Worm (Caenorhabditis elegans) whole organism, young adult: ENCODE measurements around the gene lias-1.

Experiments used
- B0019.2 ChIP-seq: fragments of 200-800 bp; sonication (Bioruptor generic); conservative IDR thresholded peaks from 2 replicates; pipeline ENCODE4 v1.3.6; 2022; ENCODE audit warnings: missing genetic modification reagents, missing genetic modification characterization, missing compliant biosample characterization
- C17E4.6 ChIP-seq: fragments of 200-800 bp; sonication (Bioruptor generic); IDR thresholded peaks from 2 replicates; pipeline ENCODE4 v1.3.6; 2022; ENCODE audit warnings: missing genetic modification reagents, missing genetic modification characterization, missing compliant biosample characterization
- D2030.7 ChIP-seq: fragments of 200-800 bp; sonication (Bioruptor generic); IDR thresholded peaks from 2 replicates; pipeline ENCODE4 v1.3.6; 2022; ENCODE audit warnings: missing genetic modification reagents, missing genetic modification characterization, missing compliant biosample characterization
- F33H1.4 ChIP-seq: fragments of 200-800 bp; sonication (Bioruptor generic); IDR thresholded peaks from 2 replicates; pipeline ENCODE4 v1.3.6; 2022; ENCODE audit warnings: missing genetic modification reagents, missing genetic modification characterization, missing compliant biosample characterization
- F37B4.10 ChIP-seq: fragments of 200-800 bp; sonication (Bioruptor generic); IDR thresholded peaks from 2 replicates; pipeline ENCODE4 v1.3.6; 2022; ENCODE audit warnings: missing genetic modification characterization, missing compliant biosample characterization
- F49E8.2 ChIP-seq: sonication (generic microtip); optimal IDR thresholded peaks from 3 replicates; lab custom pipeline; 2017; ENCODE audit warnings: missing genetic modification characterization, mild to moderate bottlenecking, missing compliant biosample characterization, antibody characterized with exemption, moderate library complexity; ENCODE audit not compliant: insufficient read depth
- F52B5.7 ChIP-seq: sonication (generic microtip); optimal IDR thresholded peaks from 2 replicates; lab custom pipeline; 2016; ENCODE audit warnings: mild to moderate bottlenecking, missing genetic modification characterization, missing compliant biosample characterization
- F57A8.1 ChIP-seq: fragments of 200-800 bp; sonication (Bioruptor generic); optimal IDR thresholded peaks from 2 replicates; lab custom pipeline; 2018; ENCODE audit warnings: mild to moderate bottlenecking, missing genetic modification characterization, moderate library complexity, missing compliant biosample characterization
- Y56A3A.18 ChIP-seq: fragments of 200-800 bp; sonication (Bioruptor generic); IDR thresholded peaks from 2 replicates; pipeline ENCODE4 v1.3.6; 2022; ENCODE audit warnings: missing genetic modification reagents, missing genetic modification characterization, missing compliant biosample characterization
- Y79H2A.3 ChIP-seq: fragments of 200-800 bp; sonication (Bioruptor generic); conservative IDR thresholded peaks from 2 replicates; pipeline ENCODE4 v1.3.6; 2022; ENCODE audit warnings: missing genetic modification reagents, missing genetic modification characterization, missing compliant biosample characterization
- Y95B8A.8 ChIP-seq: fragments of 200-800 bp; sonication (Bioruptor generic); IDR thresholded peaks from 2 replicates; pipeline ENCODE4 v1.3.6; 2022; ENCODE audit warnings: missing genetic modification reagents, missing genetic modification characterization, missing compliant biosample characterization
- akir-1 ChIP-seq: fragments of 200-800 bp; sonication (Bioruptor generic); optimal IDR thresholded peaks from 2 replicates; lab custom pipeline; 2018; ENCODE audit warnings: mild to moderate bottlenecking, missing genetic modification characterization, moderate library complexity, missing compliant biosample characterization
- aptf-2 ChIP-seq: fragments of 200-800 bp; sonication (Bioruptor generic); conservative IDR thresholded peaks from 2 replicates; pipeline ENCODE4 v1.3.6; 2022; ENCODE audit warnings: missing genetic modification reagents, missing genetic modification characterization, missing compliant biosample characterization
- attf-5 ChIP-seq: fragments of 200-800 bp; sonication (Bioruptor generic); optimal IDR thresholded peaks from 2 replicates; lab custom pipeline; 2018; ENCODE audit warnings: mild to moderate bottlenecking, missing genetic modification characterization, missing compliant biosample characterization
- bed-1 ChIP-seq: fragments of 200-800 bp; sonication (Bioruptor generic); IDR thresholded peaks from 2 replicates; pipeline ENCODE4 v1.3.6; 2022; ENCODE audit warnings: missing genetic modification reagents, missing genetic modification characterization, missing compliant biosample characterization
- ccch-3 ChIP-seq: fragments of 200-800 bp; sonication (Bioruptor generic); optimal IDR thresholded peaks from 2 replicates; lab custom pipeline; 2018; ENCODE audit warnings: mild to moderate bottlenecking, missing genetic modification characterization, missing compliant biosample characterization
- cebp-1 ChIP-seq, 2 experiments: fragments of 200-800 bp in 1 of 2; sonication (Bioruptor generic) in 1 of 2; sonication (generic microtip) in 1 of 2; IDR thresholded peaks in 1 of 2; optimal IDR thresholded peaks in 1 of 2; 2 replicates each; pipeline versions ENCODE4 v1.3.6 to Lab custom; 2017 to 2022; ENCODE audit warnings: missing compliant biosample characterization in 2 of 2, missing genetic modification characterization in 2 of 2, mild to moderate bottlenecking in 1 of 2, missing genetic modification reagents in 1 of 2, moderate library complexity in 1 of 2
- ceh-91 ChIP-seq: fragments of 200-800 bp; sonication (Bioruptor generic); IDR thresholded peaks from 2 replicates; pipeline ENCODE4 v1.3.6; 2022; ENCODE audit warnings: missing genetic modification reagents, missing genetic modification characterization, missing compliant biosample characterization
- dox-1 ChIP-seq: fragments of 200-800 bp; sonication (Bioruptor generic); IDR thresholded peaks from 2 replicates; pipeline ENCODE4 v1.3.6; 2022; ENCODE audit warnings: missing genetic modification reagents, missing genetic modification characterization, missing compliant biosample characterization
- dpff-1 ChIP-seq: sonication (generic microtip); optimal IDR thresholded peaks from 2 replicates; lab custom pipeline; 2017; ENCODE audit warnings: mild to moderate bottlenecking, missing genetic modification characterization, missing compliant biosample characterization
- dpl-1 ChIP-seq: fragments of 150-350 bp; optimal IDR thresholded peaks from 2 replicates; lab custom pipeline; 2014; ENCODE audit warnings: missing biosample characterization, missing genetic modification reagents, missing genetic modification characterization
- ekl-4 ChIP-seq: fragments of 200-800 bp; sonication (Bioruptor generic); IDR thresholded peaks from 2 replicates; pipeline ENCODE4 v1.3.6; 2022; ENCODE audit warnings: missing genetic modification reagents, missing genetic modification characterization, missing compliant biosample characterization
- fkh-3 ChIP-seq: sonication (generic microtip); optimal IDR thresholded peaks from 2 replicates; lab custom pipeline; 2016; ENCODE audit warnings: mild to moderate bottlenecking, missing genetic modification characterization, missing compliant biosample characterization
- hlh-12 ChIP-seq: sonication (generic microtip); optimal IDR thresholded peaks from 2 replicates; lab custom pipeline; 2016; ENCODE audit warnings: missing genetic modification characterization, missing compliant biosample characterization
- hrde-1 ChIP-seq: sonication (generic microtip); optimal IDR thresholded peaks from 2 replicates; lab custom pipeline; 2016; ENCODE audit warnings: missing genetic modification characterization, mild to moderate bottlenecking, missing compliant biosample characterization, moderate library complexity, missing genotype, missing genetic modification reagents, borderline replicate concordance
- lin-26 ChIP-seq: fragments of 200-800 bp; sonication (Bioruptor generic); IDR thresholded peaks from 2 replicates; pipeline ENCODE4 v1.3.6; 2022; ENCODE audit warnings: missing genetic modification reagents, missing genetic modification characterization, missing compliant biosample characterization
- lin-40 ChIP-seq: sonication (generic microtip); optimal IDR thresholded peaks from 2 replicates; lab custom pipeline; 2016; ENCODE audit warnings: missing genetic modification characterization, mild to moderate bottlenecking, missing compliant biosample characterization, missing genotype, missing genetic modification reagents
- lir-1 ChIP-seq: fragments of 200-800 bp; sonication (Bioruptor generic); conservative IDR thresholded peaks from 2 replicates; pipeline ENCODE4 v1.3.6; 2022; ENCODE audit warnings: missing genetic modification reagents, missing genetic modification characterization, missing compliant biosample characterization
- lsl-1 ChIP-seq: fragments of 200-800 bp; sonication (Bioruptor generic); optimal IDR thresholded peaks from 2 replicates; lab custom pipeline; 2018; ENCODE audit warnings: mild to moderate bottlenecking, missing genetic modification characterization, moderate library complexity, missing compliant biosample characterization
- madf-3 ChIP-seq: fragments of 200-800 bp; sonication (Bioruptor generic); IDR thresholded peaks from 2 replicates; pipeline ENCODE4 v1.3.6; 2022; ENCODE audit warnings: missing genetic modification reagents, missing genetic modification characterization, missing compliant biosample characterization
- nfyb-1 ChIP-seq: fragments of 200-800 bp; sonication (Bioruptor generic); IDR thresholded peaks from 2 replicates; pipeline ENCODE4 v1.3.6; 2022; ENCODE audit warnings: missing genetic modification reagents, missing genetic modification characterization, missing compliant biosample characterization
- nhr-120 ChIP-seq: fragments of 200-800 bp; sonication (Bioruptor generic); IDR thresholded peaks from 2 replicates; pipeline ENCODE4 v1.3.6; 2022; ENCODE audit warnings: missing genetic modification characterization, missing compliant biosample characterization
- nhr-80 ChIP-seq: sonication (generic microtip); optimal IDR thresholded peaks from 2 replicates; lab custom pipeline; 2016; ENCODE audit warnings: missing genetic modification characterization, missing compliant biosample characterization
- sdz-38 ChIP-seq: sonication (generic microtip); optimal IDR thresholded peaks from 2 replicates; lab custom pipeline; 2016; ENCODE audit warnings: missing genotype, missing genetic modification characterization, missing compliant biosample characterization
- snpc-1.1 ChIP-seq: sonication (generic microtip); optimal IDR thresholded peaks from 2 replicates; lab custom pipeline; 2017; ENCODE audit warnings: missing genetic modification characterization, mild to moderate bottlenecking, missing compliant biosample characterization, antibody characterized with exemption, moderate library complexity, missing genotype, missing genetic modification reagents; ENCODE audit not compliant: insufficient read depth
- snpc-1.3 ChIP-seq: sonication (generic microtip); optimal IDR thresholded peaks from 2 replicates; lab custom pipeline; 2017; ENCODE audit warnings: missing genetic modification characterization, mild to moderate bottlenecking, missing compliant biosample characterization, antibody characterized with exemption, moderate library complexity, missing genotype, missing genetic modification reagents; ENCODE audit not compliant: insufficient read depth
- snpc-3.4 ChIP-seq: sonication (generic microtip); optimal IDR thresholded peaks from 2 replicates; lab custom pipeline; 2017; ENCODE audit warnings: missing genetic modification characterization, mild to moderate bottlenecking, missing compliant biosample characterization, antibody characterized with exemption, moderate library complexity, missing genotype, missing genetic modification reagents
- somi-1 ChIP-seq: fragments of 200-800 bp; sonication (Bioruptor generic); optimal IDR thresholded peaks from 2 replicates; lab custom pipeline; 2018; ENCODE audit warnings: mild to moderate bottlenecking, missing genetic modification characterization, missing compliant biosample characterization
- tbp1 ChIP-seq: fragments of 200-800 bp; sonication (Bioruptor generic); optimal IDR thresholded peaks from 2 replicates; lab custom pipeline; 2018; ENCODE audit warnings: mild to moderate bottlenecking, missing genetic modification characterization, missing compliant biosample characterization
- tbx-9 ChIP-seq: sonication (generic microtip); optimal IDR thresholded peaks from 2 replicates; lab custom pipeline; 2016; ENCODE audit warnings: borderline replicate concordance, missing genetic modification characterization, inconsistent platforms, missing compliant biosample characterization
- unc-130 ChIP-seq: sonication (generic microtip); optimal IDR thresholded peaks from 2 replicates; lab custom pipeline; 2016; ENCODE audit warnings: missing genetic modification reagents, missing genetic modification characterization, missing compliant biosample characterization
- ztf-18 ChIP-seq: sonication (generic microtip); optimal IDR thresholded peaks from 2 replicates; lab custom pipeline; 2016; ENCODE audit warnings: missing genotype, mild to moderate bottlenecking, missing genetic modification characterization, missing compliant biosample characterization
- ztf-25 ChIP-seq: fragments of 200-800 bp; sonication (Bioruptor generic); IDR thresholded peaks from 2 replicates; pipeline ENCODE4 v1.3.6; 2022; ENCODE audit warnings: missing genetic modification reagents, missing genetic modification characterization, missing compliant biosample characterization
- ztf-26 ChIP-seq: sonication (generic microtip); optimal IDR thresholded peaks from 2 replicates; lab custom pipeline; 2017; ENCODE audit warnings: missing genetic modification characterization, missing compliant biosample characterization
- ztf-28 ChIP-seq: fragments of 200-800 bp; sonication (Bioruptor generic); IDR thresholded peaks from 2 replicates; pipeline ENCODE4 v1.3.6; 2022; ENCODE audit warnings: missing genetic modification reagents, missing genetic modification characterization, missing compliant biosample characterization
- ztf-3 ChIP-seq: fragments of 200-800 bp; sonication (Bioruptor generic); optimal IDR thresholded peaks from 2 replicates; lab custom pipeline; 2018; ENCODE audit warnings: mild to moderate bottlenecking, missing genetic modification characterization, missing compliant biosample characterization

lias-1 gene

ce11 chrIII:3460061-3460460, 44.8 kb downstream of the lias-1 start, which contains the start of gene C34C12.8 (continued):
- TF ChIP-seq nhr-80 (tag; lab: Kevin White, UChicago) (peak; percentile 47), ztf-3 (GFP tag; lab: Kevin White, UChicago) (peak; percentile 28), nfyb-1 (peak; percentile 96), dpff-1 (tag; lab: Kevin White, UChicago) (no peak), ztf-25 (GFP tag; lab: Robert Waterston, UW) (no peak), somi-1 (GFP tag; lab: Kevin White, UChicago) (peak; percentile 75), F37B4.10 (0 out of 2 replicates have a peak, but pooled peaks have one; percentile 86), fkh-3 (tag; lab: Kevin White, UChicago) (no peak), lsl-1 (GFP tag; lab: Kevin White, UChicago) (peak; percentile 89), F33H1.4 (GFP tag; lab: Robert Waterston, UW) (peak; percentile 89), F49E8.2 (peak; percentile 89), attf-5 (GFP tag; lab: Kevin White, UChicago) (peak; percentile 90), ceh-91 (GFP tag; lab: Robert Waterston, UW) (peak; percentile 83), lin-26 (GFP tag; lab: Robert Waterston, UW) (no peak), nhr-120 (GFP tag; lab: Robert Waterston, UW) (no peak), Y79H2A.3 (GFP tag; lab: Robert Waterston, UW) (no peak), hlh-12 (tag; lab: Kevin White, UChicago) (no peak), madf-3 (GFP tag; lab: Robert Waterston, UW) (peak; percentile 96), sdz-38 (tag; lab: Kevin White, UChicago) (no peak), F52B5.7 (tag; lab: Kevin White, UChicago) (peak; percentile 23), unc-130 (GFP tag; lab: Kevin White, UChicago) (peak; percentile 65), F57A8.1 (GFP tag; lab: Kevin White, UChicago) (no peak), snpc-1.1 (peak; percentile 76), ztf-18 (tag; lab: Kevin White, UChicago) (peak; percentile 99), Y56A3A.18 (GFP tag; lab: Robert Waterston, UW) (peak; percentile 93), tbp1 (GFP tag; lab: Kevin White, UChicago) (peak; percentile 74), bed-1 (no peak), snpc-3.4 (tag; lab: Kevin White, UChicago) (peak; percentile 92), B0019.2 (GFP tag; lab: Robert Waterston, UW) (peak; percentile 88), ztf-26 (tag; lab: Kevin White, UChicago) (peak; percentile 90), snpc-1.3 (tag; lab: Kevin White, UChicago) (peak; percentile 94), C17E4.6 (GFP tag; lab: Robert Waterston, UW) (peak; percentile 89), lin-40 (peak; percentile 96), aptf-2 (GFP tag; lab: Robert Waterston, UW) (no peak), hrde-1 (tag; lab: Kevin White, UChicago) (peak; percentile 69)
- TF ChIP-seq, all 124 proteins: peak for 85

DNA sequence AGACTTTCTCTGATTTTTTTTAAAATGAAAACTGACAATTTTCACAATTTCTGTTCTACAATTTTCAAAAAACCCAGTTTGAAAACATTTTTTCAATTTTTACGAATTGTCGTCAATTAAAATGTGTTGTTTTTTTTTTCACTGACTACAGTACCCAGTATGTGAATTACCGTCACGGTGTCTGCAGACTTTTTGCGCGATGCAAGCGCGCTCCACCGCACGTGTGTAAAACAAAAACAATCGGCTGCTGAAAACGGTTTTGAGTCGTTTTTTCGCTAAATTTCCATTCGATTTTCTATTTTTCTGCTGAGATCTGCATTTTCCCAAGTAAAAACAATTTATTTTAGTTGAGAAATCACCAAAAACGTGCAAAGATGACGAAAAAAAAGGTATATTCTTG, 48.7 kb downstream of the lias-1 start:
- TF ChIP-seq D2030.7 (GFP tag; lab: Robert Waterston, UW) = peak; percentile 90
- TF ChIP-seq tbx-9 (tag; lab: Kevin White, UChicago) = no peak
- TF ChIP-seq akir-1 = no peak
- TF ChIP-seq lir-1 (GFP tag; lab: Robert Waterston, UW) = peak; percentile 98
- TF ChIP-seq F33H1.4 (GFP tag; lab: Robert Waterston, UW) = peak; percentile 90
- TF ChIP-seq ccch-3 (GFP tag; lab: Kevin White, UChicago) = no peak
- TF ChIP-seq ekl-4 (GFP tag; lab: Robert Waterston, UW) = peak; percentile 96
- TF ChIP-seq cebp-1 (GFP tag; IDR thresholded peaks at IDR 0.05; lab: Robert Waterston, UW) = peak; percentile 81
- TF ChIP-seq cebp-1 (tag; optimal IDR thresholded peaks at IDR 0.05; lab: Kevin White, UChicago) = peak; percentile 93
- TF ChIP-seq dpl-1 (GFP tag; lab: Kevin White, UChicago) = peak; percentile 72
- TF ChIP-seq Y95B8A.8 (GFP tag; lab: Robert Waterston, UW) = peak; percentile 84
- TF ChIP-seq ztf-3 (GFP tag; lab: Kevin White, UChicago) = peak; percentile 82
- no peak for TF ChIP-seq sdz-38 (tag; lab: Kevin White, UChicago)
- TF ChIP-seq nhr-120 (GFP tag; lab: Robert Waterston, UW) = 0 out of 2 replicates have a peak, but pooled peaks have one; percentile 19
- peak; percentile 94 for TF ChIP-seq dox-1 (GFP tag; lab: Robert Waterston, UW)
- peak; percentile 84 for TF ChIP-seq C17E4.6 (GFP tag; lab: Robert Waterston, UW)
- TF ChIP-seq snpc-1.3 (tag; lab: Kevin White, UChicago) = peak; percentile 20
- peak; percentile 85 for TF ChIP-seq B0019.2 (GFP tag; lab: Robert Waterston, UW)
- TF ChIP-seq ztf-28 = 0 out of 2 replicates have a peak, but pooled peaks have one; percentile 55
